Worm (Caenorhabditis elegans) whole organism, L4/young adult: ENCODE results near the gene nhr-138.

ENCODE experiments used
- W03F9.2 ChIP-seq: fragments of 150-350 bp; optimal IDR thresholded peaks from 2 replicates; lab custom pipeline; 2014; ENCODE audit warnings: missing biosample characterization, missing genetic modification characterization
- dao-5 ChIP-seq: sonication (generic microtip); optimal IDR thresholded peaks from 2 replicates; lab custom pipeline; 2016; ENCODE audit warnings: missing genotype, missing genetic modification characterization, moderate library complexity, missing compliant biosample characterization
- him-1 ChIP-seq: sonication (generic microtip); optimal IDR thresholded peaks from 2 replicates; lab custom pipeline; 2016; ENCODE audit warnings: missing genotype, missing genetic modification reagents, missing genetic modification characterization, missing compliant biosample characterization

DNA sequence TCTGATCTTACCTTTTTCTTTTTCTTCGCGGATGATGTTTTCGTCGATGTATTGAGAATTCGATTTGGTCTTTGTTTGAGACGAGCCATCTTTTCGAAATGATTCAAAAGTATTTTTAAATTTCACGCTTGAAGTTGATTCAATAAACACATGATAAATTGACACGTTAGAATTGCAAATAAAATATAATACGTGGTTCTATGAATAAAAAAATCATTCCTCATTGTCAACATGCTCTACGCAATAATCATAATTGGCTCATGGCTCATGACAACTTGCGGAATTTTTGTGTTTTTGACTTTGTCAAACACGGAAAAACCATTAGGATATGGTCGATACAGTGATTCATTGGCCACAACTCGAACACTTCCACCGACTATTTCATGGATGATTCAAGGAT is 41.6 kb upstream of the nhr-138 start, which contains the start of the genes htas-1 and ZK1251.3:
- TF ChIP-seq W03F9.2 (tag; lab: Kevin White, UChicago), result no peak
- TF ChIP-seq him-1, result no peak
- TF ChIP-seq dao-5 (tag; lab: Kevin White, UChicago), result no peak
